Worm (Caenorhabditis elegans) whole organism, L4 larva: ENCODE measurements around the gene spe-10.

ENCODE experiments used
- F37D6.2 ChIP-seq: sonication (generic microtip); optimal IDR thresholded peaks from 2 replicates; lab custom pipeline; 2016; ENCODE audit warnings: mild to moderate bottlenecking, missing genetic modification characterization, missing compliant biosample characterization
- F44E2.7 ChIP-seq: fragments of 200-800 bp; sonication (Bioruptor generic); IDR thresholded peaks from 2 replicates; pipeline ENCODE4 v2.1.2; 2022; ENCODE audit warnings: missing genetic modification characterization, missing compliant biosample characterization
- R02D3.7 ChIP-seq: fragments of 150-350 bp; sonication (generic microtip); optimal IDR thresholded peaks from 3 replicates; lab custom pipeline; 2014; ENCODE audit warnings: missing biosample characterization, missing genetic modification characterization
- Y105C5A.15 ChIP-seq: fragments of 200-800 bp; sonication (Bioruptor generic); IDR thresholded peaks from 2 replicates; pipeline ENCODE4 v1.3.6; 2022; ENCODE audit warnings: missing genetic modification characterization, missing compliant biosample characterization
- Y48G9A.11 ChIP-seq: fragments of 200-800 bp; sonication (Bioruptor generic); IDR thresholded peaks from 2 replicates; pipeline ENCODE4 v1.3.6; 2022; ENCODE audit warnings: missing genetic modification reagents, missing genetic modification characterization, missing compliant biosample characterization
- Y75B8A.6 ChIP-seq: fragments of 200-800 bp; sonication (Bioruptor generic); IDR thresholded peaks from 2 replicates; pipeline ENCODE4 v1.3.6; 2022; ENCODE audit warnings: missing genetic modification reagents, missing genetic modification characterization, missing compliant biosample characterization
- ZK546.5 ChIP-seq, 2 experiments: sonication (generic microtip); optimal IDR thresholded peaks; 2 replicates each; lab custom pipeline; 2017; ENCODE audit warnings: missing biosample characterization in 2 of 2, missing genetic modification characterization in 2 of 2
- aha-1 ChIP-seq: fragments of 150-350 bp; peaks from one replicate; lab custom pipeline; 2014; ENCODE audit warnings: missing biosample characterization, missing genetic modification characterization
- attf-4 ChIP-seq: sonication (generic microtip); optimal IDR thresholded peaks from 3 replicates; lab custom pipeline; 2017; ENCODE audit warnings: missing biosample characterization, missing genetic modification characterization
- ceh-20 ChIP-seq: fragments of 200-800 bp; sonication (Bioruptor generic); IDR thresholded peaks from 2 replicates; pipeline ENCODE4 v1.3.6; 2022; ENCODE audit warnings: missing genetic modification reagents, missing genetic modification characterization, missing compliant biosample characterization
- ceh-44 ChIP-seq: fragments of 200-800 bp; sonication (Bioruptor generic); IDR thresholded peaks from 2 replicates; pipeline ENCODE4 v1.3.6; 2022; ENCODE audit warnings: missing genetic modification reagents, missing genetic modification characterization, missing compliant biosample characterization
- ceh-62 ChIP-seq: sonication (generic microtip); optimal IDR thresholded peaks from 2 replicates; lab custom pipeline; 2017; ENCODE audit warnings: missing biosample characterization, missing genetic modification characterization
- ces-1 ChIP-seq: fragments of 150-350 bp; sonication (generic microtip); optimal IDR thresholded peaks from 4 replicates; lab custom pipeline; 2014; ENCODE audit warnings: missing biosample characterization, missing genetic modification reagents, missing genetic modification characterization
- daf-12 ChIP-seq: fragments of 150-350 bp; optimal IDR thresholded peaks from 2 replicates; lab custom pipeline; 2014; ENCODE audit warnings: missing biosample characterization, missing genetic modification reagents, missing genetic modification characterization
- daf-16 ChIP-seq, 3 experiments: sonication (generic microtip); optimal IDR thresholded peaks; 2 replicates each; lab custom pipeline; 2016 to 2017; ENCODE audit warnings: missing genetic modification characterization in 3 of 3, missing genetic modification reagents in 3 of 3, mild to moderate bottlenecking in 2 of 3, missing compliant biosample characterization in 2 of 3, missing biosample characterization in 1 of 3, moderate library complexity in 1 of 3
- daf-8 ChIP-seq: fragments of 200-800 bp; sonication (Bioruptor generic); IDR thresholded peaks from 2 replicates; pipeline ENCODE4 v1.3.6; 2022; ENCODE audit warnings: missing genetic modification characterization, missing compliant biosample characterization
- dmd-6 ChIP-seq: fragments of 200-800 bp; sonication (Bioruptor generic); IDR thresholded peaks from 2 replicates; pipeline ENCODE4 v1.3.6; 2022; ENCODE audit warnings: missing genetic modification reagents, missing genetic modification characterization, missing compliant biosample characterization
- dmd-8 ChIP-seq: fragments of 200-800 bp; sonication (Bioruptor generic); IDR thresholded peaks from 2 replicates; pipeline ENCODE4 v1.3.6; 2022; ENCODE audit warnings: missing genetic modification characterization, missing compliant biosample characterization
- dve-1 ChIP-seq: sonication (generic microtip); optimal IDR thresholded peaks from 2 replicates; lab custom pipeline; 2017; ENCODE audit warnings: antibody characterized with exemption, mild to moderate bottlenecking, missing genetic modification characterization, missing compliant biosample characterization; ENCODE audit not compliant: insufficient read depth
- egl-27 ChIP-seq: sonication (generic microtip); optimal IDR thresholded peaks from 3 replicates; lab custom pipeline; 2017; ENCODE audit warnings: missing biosample characterization, missing genetic modification reagents, missing genetic modification characterization
- gei-8 ChIP-seq: fragments of 200-800 bp; sonication (Bioruptor generic); optimal IDR thresholded peaks from 2 replicates; lab custom pipeline; 2018; ENCODE audit warnings: mild to moderate bottlenecking, missing genetic modification characterization, missing compliant biosample characterization
- hif-1 ChIP-seq, 2 experiments: sonication (generic microtip); optimal IDR thresholded peaks; 2 replicates each; lab custom pipeline; 2016 to 2017; ENCODE audit warnings: missing compliant biosample characterization in 2 of 2, missing genetic modification characterization in 2 of 2, missing genetic modification reagents in 2 of 2, missing genotype in 2 of 2, mild to moderate bottlenecking in 1 of 2
- hlh-11 ChIP-seq: fragments of 200-800 bp; sonication (Bioruptor generic); optimal IDR thresholded peaks from 2 replicates; lab custom pipeline; 2018; ENCODE audit warnings: mild to moderate bottlenecking, missing genetic modification characterization, missing compliant biosample characterization
- hmg-1.1 ChIP-seq: fragments of 200-800 bp; sonication (Bioruptor generic); IDR thresholded peaks from 2 replicates; pipeline ENCODE4 v1.3.6; 2022; ENCODE audit warnings: missing genetic modification reagents, missing genetic modification characterization, missing compliant biosample characterization
- jun-1 ChIP-seq: fragments of 150-350 bp; optimal IDR thresholded peaks from 2 replicates; lab custom pipeline; 2014; ENCODE audit warnings: missing biosample characterization, missing genetic modification reagents, missing genetic modification characterization
- lin-1 ChIP-seq: fragments of 200-800 bp; sonication (Bioruptor generic); IDR thresholded peaks from 2 replicates; pipeline ENCODE4 v1.3.6; 2022; ENCODE audit warnings: missing genetic modification reagents, missing genetic modification characterization, missing compliant biosample characterization
- lin-13 ChIP-seq: fragments of 150-350 bp; optimal IDR thresholded peaks from 2 replicates; lab custom pipeline; 2014; ENCODE audit warnings: missing biosample characterization, missing genetic modification reagents, missing genetic modification characterization
- lin-15B ChIP-seq: fragments of 150-350 bp; sonication (generic microtip); optimal IDR thresholded peaks from 3 replicates; lab custom pipeline; 2014; ENCODE audit warnings: missing biosample characterization, missing genetic modification characterization
- lin-38 ChIP-seq: fragments of 200-800 bp; sonication (Bioruptor generic); IDR thresholded peaks from 2 replicates; pipeline ENCODE4 v1.3.6; 2022; ENCODE audit warnings: missing genetic modification reagents, missing genetic modification characterization, missing compliant biosample characterization
- lir-3 ChIP-seq: sonication (generic microtip); optimal IDR thresholded peaks from 2 replicates; lab custom pipeline; 2016; ENCODE audit warnings: mild to moderate bottlenecking, missing genetic modification characterization, missing compliant biosample characterization
- madf-5 ChIP-seq, 2 experiments: fragments of 200-800 bp; sonication (Bioruptor generic); IDR thresholded peaks; 2 replicates each; pipeline ENCODE4 v1.3.6; 2022; ENCODE audit warnings: missing compliant biosample characterization in 2 of 2, missing genetic modification characterization in 2 of 2
- mdl-1 ChIP-seq, 2 experiments: fragments of 150-350 bp in 1 of 2; sonication (generic microtip) in 1 of 2; optimal IDR thresholded peaks; 2 replicates each; lab custom pipeline; 2014 to 2017; ENCODE audit warnings: missing biosample characterization in 2 of 2, missing genetic modification characterization in 2 of 2
- mdt-29 ChIP-seq: fragments of 200-800 bp; sonication (Bioruptor generic); IDR thresholded peaks from 2 replicates; pipeline ENCODE4 v1.3.6; 2022; ENCODE audit warnings: missing genetic modification reagents, missing genetic modification characterization, missing compliant biosample characterization
- mep-1 ChIP-seq: fragments of 150-350 bp; sonication (generic microtip); optimal IDR thresholded peaks from 3 replicates; lab custom pipeline; 2014; ENCODE audit warnings: missing biosample characterization, missing genetic modification characterization
- mes-2 ChIP-seq: sonication (generic microtip); optimal IDR thresholded peaks from 2 replicates; lab custom pipeline; 2016; ENCODE audit warnings: missing genotype, mild to moderate bottlenecking, missing genetic modification characterization, missing compliant biosample characterization; ENCODE audit not compliant: poor library complexity, severe bottlenecking
- nhr-102 ChIP-seq: sonication (generic microtip); optimal IDR thresholded peaks from 2 replicates; lab custom pipeline; 2016; ENCODE audit warnings: mild to moderate bottlenecking, missing genetic modification characterization, moderate library complexity, missing compliant biosample characterization
- nhr-11 ChIP-seq: fragments of 150-350 bp; optimal IDR thresholded peaks from 2 replicates; lab custom pipeline; 2014; ENCODE audit warnings: missing biosample characterization, missing genetic modification characterization
- nhr-237 ChIP-seq: sonication (generic microtip); optimal IDR thresholded peaks from 2 replicates; lab custom pipeline; 2017; ENCODE audit warnings: missing biosample characterization, missing genetic modification characterization
- nhr-25 ChIP-seq: sonication (generic microtip); optimal IDR thresholded peaks from 2 replicates; lab custom pipeline; 2017; ENCODE audit warnings: missing genetic modification characterization, mild to moderate bottlenecking, missing compliant biosample characterization, antibody characterized with exemption, moderate library complexity, borderline replicate concordance; ENCODE audit not compliant: insufficient read depth
- nhr-28 ChIP-seq: fragments of 150-350 bp; optimal IDR thresholded peaks from 2 replicates; lab custom pipeline; 2014; ENCODE audit warnings: missing biosample characterization, missing genetic modification characterization
- nhr-41 ChIP-seq: fragments of 200-800 bp; sonication (Bioruptor generic); IDR thresholded peaks from 2 replicates; pipeline ENCODE4 v1.3.6; 2022; ENCODE audit warnings: missing genetic modification reagents, missing genetic modification characterization, missing compliant biosample characterization
- nhr-42 ChIP-seq: fragments of 200-800 bp; sonication (Bioruptor generic); IDR thresholded peaks from 2 replicates; pipeline ENCODE4 v1.3.6; 2022; ENCODE audit warnings: missing genetic modification characterization, missing compliant biosample characterization
- nhr-6 ChIP-seq: fragments of 150-350 bp; optimal IDR thresholded peaks from 2 replicates; lab custom pipeline; 2014; ENCODE audit warnings: missing biosample characterization, missing genetic modification characterization
- nhr-76 ChIP-seq: fragments of 150-350 bp; optimal IDR thresholded peaks from 2 replicates; lab custom pipeline; 2014; ENCODE audit warnings: missing biosample characterization, missing genetic modification characterization
- nhr-77 ChIP-seq: fragments of 150-350 bp; optimal IDR thresholded peaks from 2 replicates; lab custom pipeline; 2014; ENCODE audit warnings: missing biosample characterization, missing genetic modification characterization
- sdz-12 ChIP-seq: fragments of 200-800 bp; sonication (Bioruptor generic); optimal IDR thresholded peaks from 2 replicates; lab custom pipeline; 2018; ENCODE audit warnings: mild to moderate bottlenecking, missing genetic modification characterization, missing compliant biosample characterization
- tra-1 ChIP-seq: fragments of 200-800 bp; sonication (Bioruptor generic); IDR thresholded peaks from 2 replicates; pipeline ENCODE4 v1.3.6; 2022; ENCODE audit warnings: missing genetic modification reagents, missing genetic modification characterization, missing compliant biosample characterization
- unc-130 ChIP-seq: sonication (generic microtip); optimal IDR thresholded peaks from 2 replicates; lab custom pipeline; 2016; ENCODE audit warnings: missing genetic modification reagents, missing genetic modification characterization, missing compliant biosample characterization
- unc-39 ChIP-seq: sonication (generic microtip); optimal IDR thresholded peaks from 2 replicates; lab custom pipeline; 2017; ENCODE audit warnings: missing biosample characterization, missing genetic modification characterization
- vab-7 ChIP-seq: fragments of 200-800 bp; sonication (Bioruptor generic); IDR thresholded peaks from 2 replicates; pipeline ENCODE4 v1.3.6; 2022; ENCODE audit warnings: missing genetic modification reagents, missing genetic modification characterization, missing compliant biosample characterization
- ztf-11 ChIP-seq: fragments of 150-350 bp; optimal IDR thresholded peaks from 2 replicates; lab custom pipeline; 2014; ENCODE audit warnings: missing biosample characterization, missing genetic modification characterization
- ztf-7 ChIP-seq: fragments of 150-350 bp; optimal IDR thresholded peaks from 2 replicates; lab custom pipeline; 2014; ENCODE audit warnings: missing biosample characterization, missing genetic modification characterization

The spe-10 gene

DNA sequence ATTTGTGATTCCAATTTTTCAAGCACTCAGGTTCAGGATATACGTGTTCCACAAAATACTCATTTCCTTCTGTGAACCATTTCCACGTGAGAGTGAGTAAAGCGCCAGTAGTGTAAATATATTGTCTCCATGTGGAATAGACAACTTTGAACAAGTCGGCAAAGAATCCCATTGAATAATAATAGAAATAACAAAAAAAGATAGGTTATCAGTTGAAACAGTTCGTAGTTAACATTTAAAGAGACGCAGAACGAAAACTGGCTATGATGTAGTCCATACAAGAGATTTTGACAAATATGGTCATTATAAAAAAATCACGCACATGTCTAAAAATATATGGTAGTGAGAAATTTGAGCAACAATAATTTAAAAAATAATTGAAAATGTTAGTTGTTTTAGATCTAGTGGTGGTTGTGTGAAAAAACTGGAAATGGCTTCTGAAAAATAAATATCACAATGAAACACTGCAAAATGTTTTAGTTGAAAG, 26.5 kb upstream of the spe-10 start, which contains the start of gene ceeh-2:
Gene ceeh-2 (minus strand): TSS at position 437 of the 487 bp plus-strand sequence.
- TF ChIP-seq ceh-44 (GFP tag; lab: Robert Waterston, UW) = no peak
- TF ChIP-seq attf-4 (tag; lab: Kevin White, UChicago) = no peak
- TF ChIP-seq nhr-41 (GFP tag; lab: Robert Waterston, UW) = no peak
- TF ChIP-seq lir-3 (tag; lab: Kevin White, UChicago) = no peak
- peak; percentile 8 for TF ChIP-seq hlh-11 (tag; lab: Kevin White, UChicago)
- TF ChIP-seq nhr-11 (tag; lab: Kevin White, UChicago) = no peak
- TF ChIP-seq madf-5 (GFP tag; IDR thresholded peaks at IDR 0.05; lab: Robert Waterston, UW) = no peak
- peak; percentile 63 for TF ChIP-seq dve-1
- no peak for TF ChIP-seq lin-13 (GFP tag; lab: Kevin White, UChicago)
- no peak for TF ChIP-seq ceh-62 (tag; lab: Kevin White, UChicago)
- TF ChIP-seq daf-16 (GFP tag; optimal IDR thresholded peaks at IDR 0.05; lab: Kevin White, UChicago) = no peak
- peak; percentile 83 for TF ChIP-seq daf-16 (tag; optimal IDR thresholded peaks at IDR 0.05; lab: Kevin White, UChicago)
- TF ChIP-seq nhr-77 (tag; lab: Kevin White, UChicago) = peak; percentile 28
- no peak for TF ChIP-seq Y48G9A.11 (GFP tag; lab: Robert Waterston, UW)
- no peak for TF ChIP-seq mdt-29
- peak in 1 of 2 experiments; percentile 32 for TF ChIP-seq mdl-1 (tag; optimal IDR thresholded peaks at IDR 0.05; lab: Kevin White, UChicago)
- TF ChIP-seq jun-1 = no peak
- TF ChIP-seq mep-1 (tag; lab: Kevin White, UChicago) = no peak
- no peak for TF ChIP-seq ztf-11 (tag; lab: Kevin White, UChicago)
- TF ChIP-seq Y75B8A.6 (GFP tag; lab: Robert Waterston, UW) = no peak
- TF ChIP-seq ceh-20 = no peak
- TF ChIP-seq F37D6.2 (tag; lab: Kevin White, UChicago) = no peak
- TF ChIP-seq tra-1 (GFP tag; lab: Robert Waterston, UW) = no peak
- TF ChIP-seq daf-8 (GFP tag; lab: Robert Waterston, UW) = no peak
- no peak for TF ChIP-seq egl-27 (tag; lab: Kevin White, UChicago)
- no peak for TF ChIP-seq hmg-1.1 (GFP tag; lab: Robert Waterston, UW)
- no peak for TF ChIP-seq dmd-8 (GFP tag; lab: Robert Waterston, UW)
- no peak for TF ChIP-seq ztf-7 (tag; lab: Kevin White, UChicago)
- no peak for TF ChIP-seq lin-1 (GFP tag; lab: Robert Waterston, UW)
- TF ChIP-seq R02D3.7 (tag; lab: Kevin White, UChicago) = no peak
- TF ChIP-seq unc-130 = no peak
- TF ChIP-seq hif-1 (tag; optimal IDR thresholded peaks at IDR 0.05; lab: Kevin White, UChicago) = no peak
- no peak for TF ChIP-seq nhr-102
- no peak for TF ChIP-seq nhr-25
- TF ChIP-seq nhr-237 (tag; lab: Kevin White, UChicago) = no peak
- no peak for TF ChIP-seq ces-1
- TF ChIP-seq nhr-42 (GFP tag; lab: Robert Waterston, UW) = no peak
- no peak for TF ChIP-seq sdz-12
- no peak for TF ChIP-seq lin-38
- TF ChIP-seq vab-7 (GFP tag; lab: Robert Waterston, UW) = no peak
- TF ChIP-seq nhr-76 (tag; lab: Kevin White, UChicago) = no peak
- TF ChIP-seq aha-1 = peak; percentile 33
- peak; percentile 36; the same call in 1 of the 2 replicates for TF ChIP-seq dmd-6 (GFP tag; lab: Robert Waterston, UW)
- TF ChIP-seq gei-8 (GFP tag; lab: Kevin White, UChicago) = no peak
- no peak for TF ChIP-seq unc-39
- no peak for TF ChIP-seq ZK546.5 (tag; optimal IDR thresholded peaks at IDR 0.05; lab: Kevin White, UChicago)
- TF ChIP-seq Y105C5A.15 (GFP tag; lab: Robert Waterston, UW) = no peak
- TF ChIP-seq nhr-28 (tag; lab: Kevin White, UChicago) = peak; percentile 59
- no peak for TF ChIP-seq daf-12
- no peak for TF ChIP-seq mes-2 (tag; lab: Kevin White, UChicago)
- TF ChIP-seq lin-15B (tag; lab: Kevin White, UChicago) = no peak
- no peak for TF ChIP-seq nhr-6 (tag; lab: Kevin White, UChicago)
- no peak for TF ChIP-seq F44E2.7 (GFP tag; lab: Robert Waterston, UW)
